Fruit fly (Drosophila melanogaster) whole organism, embryonic: ENCODE data around the gene alpha-Man-Ia.
A peak's percentile ranks its signal among the peaks of the same experiment; 100 is the strongest.

Experiments used
- Aef1 ChIP-seq: fragments of 200-800 bp; sonication (Bioruptor generic); IDR thresholded peaks from 3 replicates; pipeline ENCODE4 v1.3.6; 2022; ENCODE audit warnings: missing biosample characterization, missing genetic modification characterization
- B-H1 ChIP-seq: fragments of 200-800 bp; sonication (Bioruptor generic); IDR thresholded peaks from 3 replicates; pipeline ENCODE4 v1.3.6; 2022; ENCODE audit warnings: missing biosample characterization, missing genetic modification characterization
- B-H2 ChIP-seq: fragments of 200-800 bp; sonication (Bioruptor generic); optimal IDR thresholded peaks from 2 replicates; lab custom pipeline; 2018; ENCODE audit warnings: missing biosample characterization, mild to moderate bottlenecking, missing genetic modification characterization
- CG11093 ChIP-seq: fragments of 200-800 bp; sonication (Bioruptor generic); IDR thresholded peaks from 3 replicates; pipeline ENCODE4 v1.3.6; 2022; ENCODE audit warnings: missing biosample characterization, missing genetic modification characterization
- CG11247 ChIP-seq: fragments of 200-800 bp; sonication (Bioruptor generic); IDR thresholded peaks from 2 replicates; pipeline ENCODE4 v1.3.6; 2022; ENCODE audit warnings: missing biosample characterization, missing genetic modification characterization
- CG11560 ChIP-seq: fragments of 200-800 bp; sonication (Bioruptor generic); IDR thresholded peaks from 3 replicates; pipeline ENCODE4 v1.3.6; 2022; ENCODE audit warnings: missing biosample characterization, missing genetic modification characterization
- CG12236 ChIP-seq: fragments of 200-800 bp; sonication (Bioruptor generic); optimal IDR thresholded peaks from 2 replicates; lab custom pipeline; 2016; ENCODE audit warnings: missing biosample characterization, missing genetic modification characterization
- CG12391 ChIP-seq: fragments of 200-800 bp; sonication (Bioruptor generic); optimal IDR thresholded peaks from 3 replicates; lab custom pipeline; 2018; ENCODE audit warnings: missing biosample characterization, mild to moderate bottlenecking, missing genetic modification characterization, moderate library complexity
- CG17385 ChIP-seq: fragments of 200-800 bp; sonication (Bioruptor generic); optimal IDR thresholded peaks from 3 replicates; lab custom pipeline; 2018; ENCODE audit warnings: missing biosample characterization, mild to moderate bottlenecking, missing genetic modification characterization
- CG1832 ChIP-seq: fragments of 200-800 bp; sonication (Bioruptor generic); optimal IDR thresholded peaks from 2 replicates; lab custom pipeline; 2017; ENCODE audit warnings: missing biosample characterization, mild to moderate bottlenecking, missing genetic modification characterization, inconsistent platforms
- CG18764 ChIP-seq: fragments of 200-800 bp; sonication (Bioruptor generic); optimal IDR thresholded peaks from 3 replicates; lab custom pipeline; 2016; ENCODE audit warnings: missing biosample characterization, missing genetic modification characterization
- CG2116 ChIP-seq: fragments of 200-800 bp; sonication (Bioruptor generic); optimal IDR thresholded peaks from 3 replicates; lab custom pipeline; 2018; ENCODE audit warnings: missing biosample characterization, mild to moderate bottlenecking, missing genetic modification characterization
- CG30020 ChIP-seq: fragments of 200-800 bp; optimal IDR thresholded peaks from 2 replicates; lab custom pipeline; 2019; ENCODE audit warnings: missing biosample characterization, mild to moderate bottlenecking, missing genetic modification characterization, moderate library complexity
- CG7357 ChIP-seq: fragments of 200-800 bp; sonication (Bioruptor generic); IDR thresholded peaks from 3 replicates; pipeline ENCODE4 v1.3.6; 2022; ENCODE audit warnings: missing biosample characterization, missing genetic modification characterization
- CG8281 ChIP-seq: fragments of 200-800 bp; sonication (Bioruptor generic); optimal IDR thresholded peaks from 2 replicates; lab custom pipeline; 2018; ENCODE audit warnings: missing biosample characterization, mild to moderate bottlenecking, missing genetic modification characterization, moderate library complexity
- CG9437 ChIP-seq: fragments of 200-800 bp; sonication (Bioruptor generic); optimal IDR thresholded peaks from 2 replicates; lab custom pipeline; 2018; ENCODE audit warnings: missing biosample characterization, mild to moderate bottlenecking, missing genetic modification characterization
- CG9817 ChIP-seq: fragments of 200-800 bp; sonication (Bioruptor generic); optimal IDR thresholded peaks from 2 replicates; lab custom pipeline; 2018; ENCODE audit warnings: missing biosample characterization, mild to moderate bottlenecking, missing genetic modification characterization, moderate library complexity
- CG9932 ChIP-seq: fragments of 200-800 bp; sonication (Bioruptor generic); IDR thresholded peaks from 2 replicates; pipeline ENCODE4 v1.3.6; 2022; ENCODE audit warnings: missing biosample characterization, missing genetic modification characterization
- CkIIα-i1 ChIP-seq: fragments of 200-800 bp; sonication (Bioruptor generic); IDR thresholded peaks from 2 replicates; pipeline ENCODE4 v1.3.6; 2022; ENCODE audit warnings: missing biosample characterization, missing genetic modification characterization
- Dfd ChIP-seq, 2 experiments: fragments of >200 bp; optimal IDR thresholded peaks; 2 replicates each; lab custom pipeline; 2017; ENCODE audit warnings: missing biosample characterization in 2 of 2, missing genetic modification characterization in 2 of 2
- Elba2 ChIP-seq: fragments of 200-800 bp; sonication (Bioruptor generic); optimal IDR thresholded peaks from 3 replicates; lab custom pipeline; 2016; ENCODE audit warnings: missing biosample characterization, missing genetic modification characterization
- Fer1 ChIP-seq: fragments of 200-800 bp; sonication (Bioruptor generic); optimal IDR thresholded peaks from 2 replicates; lab custom pipeline; 2017; ENCODE audit warnings: missing biosample characterization, mild to moderate bottlenecking, missing genetic modification characterization
- Hand ChIP-seq: fragments of 200-800 bp; sonication (Bioruptor generic); optimal IDR thresholded peaks from 2 replicates; lab custom pipeline; 2017; ENCODE audit warnings: mild to moderate bottlenecking, missing biosample characterization, missing genetic modification reagents, missing genetic modification characterization
- Hey ChIP-seq: fragments of 200-800 bp; sonication (Bioruptor generic); optimal IDR thresholded peaks from 3 replicates; lab custom pipeline; 2018; ENCODE audit warnings: missing biosample characterization, mild to moderate bottlenecking, missing genetic modification characterization
- Hr78 ChIP-seq, 2 experiments: fragments of 200-800 bp in 1 of 2; fragments of >200 bp in 1 of 2; sonication (Bioruptor generic) in 1 of 2; optimal IDR thresholded peaks; 2 replicates each; lab custom pipeline; 2017 to 2019; ENCODE audit warnings: missing biosample characterization in 2 of 2, missing genetic modification characterization in 2 of 2, mild to moderate bottlenecking in 1 of 2, moderate library complexity in 1 of 2
- Mrtf ChIP-seq: fragments of 200-800 bp; sonication (Bioruptor generic); IDR thresholded peaks from 3 replicates; pipeline ENCODE4 v1.3.6; 2022; ENCODE audit warnings: missing biosample characterization, missing genetic modification characterization
- Myb ChIP-seq: fragments of 200-800 bp; sonication (Bioruptor generic); optimal IDR thresholded peaks from 2 replicates; lab custom pipeline; 2016; ENCODE audit warnings: missing biosample characterization, missing genetic modification characterization
- NC2α ChIP-seq: fragments of 200-800 bp; sonication (Bioruptor generic); optimal IDR thresholded peaks from 2 replicates; lab custom pipeline; 2016; ENCODE audit warnings: missing biosample characterization, missing genetic modification characterization
- Rfx ChIP-seq: fragments of 200-800 bp; sonication (Bioruptor generic); IDR thresholded peaks from 2 replicates; pipeline ENCODE4 v1.3.6; 2022; ENCODE audit warnings: missing biosample characterization, missing genetic modification characterization
- Taf1 ChIP-seq: fragments of 200-800 bp; sonication (Bioruptor generic); IDR thresholded peaks from 2 replicates; pipeline ENCODE4 v1.3.6; 2022; ENCODE audit warnings: missing biosample characterization, missing genetic modification characterization
- Trl ChIP-seq, 3 experiments: fragments of >200 bp in 2 of 3; fragments of 200-800 bp in 1 of 3; sonication (Bioruptor generic) in 1 of 3; optimal IDR thresholded peaks; 2 replicates in 1 of 3; 3 replicates in 2 of 3; lab custom pipeline; 2016 to 2017; ENCODE audit warnings: missing biosample characterization in 1 of 3, missing genetic modification characterization in 1 of 3
- amos ChIP-seq: fragments of 200-800 bp; sonication (Bioruptor generic); IDR thresholded peaks from 2 replicates; pipeline ENCODE4 v1.3.6; 2022; ENCODE audit warnings: missing biosample characterization, missing genetic modification characterization; ENCODE audit not compliant: partially characterized antibody
- cad ChIP-seq: fragments of >200 bp; optimal IDR thresholded peaks from 2 replicates; lab custom pipeline; 2017; ENCODE audit warnings: missing biosample characterization, missing genetic modification characterization
- cato ChIP-seq: fragments of 200-800 bp; sonication (Bioruptor generic); optimal IDR thresholded peaks from 2 replicates; lab custom pipeline; 2016; ENCODE audit warnings: missing biosample characterization, missing genetic modification characterization, borderline replicate concordance
- crc ChIP-seq: fragments of 200-800 bp; sonication (Bioruptor generic); optimal IDR thresholded peaks from 2 replicates; lab custom pipeline; 2016; ENCODE audit warnings: missing biosample characterization, missing genetic modification characterization
- danr ChIP-seq: fragments of 200-800 bp; sonication (Bioruptor generic); IDR thresholded peaks from 2 replicates; pipeline ENCODE4 v1.3.6; 2022; ENCODE audit warnings: missing biosample characterization, missing genetic modification characterization
- ewg ChIP-seq: fragments of 200-800 bp; sonication (Bioruptor generic); optimal IDR thresholded peaks from 3 replicates; lab custom pipeline; 2017; ENCODE audit warnings: mild to moderate bottlenecking, missing biosample characterization, missing genetic modification reagents, missing genetic modification characterization
- fru ChIP-seq: fragments of >200 bp; optimal IDR thresholded peaks from 2 replicates; lab custom pipeline; 2017
- gem ChIP-seq: fragments of 200-800 bp; sonication (Bioruptor generic); optimal IDR thresholded peaks from 2 replicates; lab custom pipeline; 2019; ENCODE audit warnings: missing biosample characterization, mild to moderate bottlenecking, missing genetic modification characterization, moderate library complexity
- gro ChIP-seq: fragments of 200-800 bp; sonication (Bioruptor generic); optimal IDR thresholded peaks from 2 replicates; lab custom pipeline; 2016; ENCODE audit warnings: missing biosample characterization, missing genetic modification characterization
- kay ChIP-seq: fragments of 200-800 bp; sonication (Bioruptor generic); optimal IDR thresholded peaks from 2 replicates; lab custom pipeline; 2016; ENCODE audit warnings: missing biosample characterization, missing genetic modification characterization
- lab ChIP-seq: fragments of 200-800 bp; sonication (Bioruptor generic); optimal IDR thresholded peaks from 3 replicates; lab custom pipeline; 2017; ENCODE audit warnings: missing biosample characterization, missing genetic modification characterization, mild to moderate bottlenecking, moderate library complexity, missing genetic modification reagents
- mld ChIP-seq: fragments of 200-800 bp; sonication (Bioruptor generic); IDR thresholded peaks from 3 replicates; pipeline ENCODE4 v1.3.6; 2022; ENCODE audit warnings: missing biosample characterization, missing genetic modification characterization; ENCODE audit not compliant: partially characterized antibody
- org-1 ChIP-seq: fragments of 200-800 bp; sonication (Bioruptor generic); optimal IDR thresholded peaks from 2 replicates; lab custom pipeline; 2017; ENCODE audit warnings: missing biosample characterization, missing genetic modification characterization
- sima ChIP-seq: fragments of 200-800 bp; sonication (Bioruptor generic); optimal IDR thresholded peaks from 2 replicates; lab custom pipeline; 2016; ENCODE audit warnings: missing biosample characterization, missing genetic modification characterization
- sisA ChIP-seq: fragments of 200-800 bp; sonication (Bioruptor generic); IDR thresholded peaks from 2 replicates; pipeline ENCODE4 v1.3.6; 2022; ENCODE audit warnings: missing biosample characterization, missing genetic modification characterization
- so ChIP-seq: fragments of 200-800 bp; sonication (Bioruptor generic); IDR thresholded peaks from 3 replicates; pipeline ENCODE4 v1.3.6; 2022; ENCODE audit warnings: missing biosample characterization, missing genetic modification characterization
- ssp ChIP-seq: fragments of 200-800 bp; sonication (Bioruptor generic); IDR thresholded peaks from 2 replicates; pipeline ENCODE4 v1.3.6; 2022; ENCODE audit warnings: missing biosample characterization, missing genetic modification characterization
- zf30C ChIP-seq: fragments of 200-800 bp; sonication (Bioruptor generic); optimal IDR thresholded peaks from 3 replicates; lab custom pipeline; 2018; ENCODE audit warnings: missing biosample characterization, mild to moderate bottlenecking, missing genetic modification characterization

Gene alpha-Man-Ia

DNA sequence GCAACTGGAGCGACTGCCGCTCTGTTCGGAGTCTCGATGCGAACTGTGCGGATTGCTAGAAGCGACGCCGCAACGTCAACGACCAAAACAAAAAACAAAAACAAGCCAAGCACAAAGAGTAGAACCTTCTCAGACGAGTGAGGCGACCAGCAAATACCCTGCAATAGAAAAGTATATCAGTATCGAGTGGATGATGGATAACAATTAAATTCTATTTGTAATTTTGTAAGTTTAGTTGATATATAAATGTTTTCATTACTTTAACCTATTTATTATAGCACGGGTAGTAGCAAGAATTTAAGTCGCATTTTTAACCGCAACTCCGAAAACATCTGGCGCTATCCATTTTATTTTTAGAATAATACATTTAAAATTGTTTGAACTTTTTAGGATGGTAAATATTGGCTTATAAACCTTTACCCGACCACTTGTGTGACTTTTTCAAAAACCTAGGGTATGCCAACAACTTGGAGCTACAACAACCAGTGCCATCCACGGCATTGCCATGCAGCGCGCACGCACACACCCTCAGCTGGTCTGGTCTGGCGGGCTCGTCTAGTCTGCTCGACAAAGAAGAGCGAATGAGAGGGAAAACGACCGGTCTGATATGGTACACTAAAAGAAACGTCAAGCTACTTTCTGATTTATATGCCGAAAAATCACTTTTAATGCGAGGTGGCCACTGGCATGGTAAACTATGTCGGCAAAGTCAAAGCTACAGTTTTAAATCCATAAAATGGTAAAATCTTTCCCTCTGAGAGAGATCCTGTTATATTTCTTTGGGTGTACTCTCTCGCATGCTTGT, 60.3 kb downstream of the alpha-Man-Ia start, which contains the start of gene CG12643 (continued):
- peak; percentile 94 for TF ChIP-seq lab (GFP tag; lab: Kevin White, UChicago)
- peak; percentile 70 for TF ChIP-seq B-H2
- peak; percentile 87 for TF ChIP-seq CkIIα-i1 (GFP tag; lab: Robert Waterston, UW)
- no peak for TF ChIP-seq cad (GFP tag; lab: Kevin White, UChicago)
- TF ChIP-seq CG18764 (GFP tag; lab: Kevin White, UChicago): peak; percentile 89
- peak; percentile 85 for TF ChIP-seq Fer1 (GFP tag; lab: Kevin White, UChicago)
- TF ChIP-seq mld (GFP tag; lab: Robert Waterston, UW): no peak
- TF ChIP-seq so: peak; percentile 86
- peak; percentile 88 for TF ChIP-seq CG11093 (GFP tag; lab: Robert Waterston, UW)
- TF ChIP-seq crc (GFP tag; lab: Kevin White, UChicago): peak; percentile 85
- TF ChIP-seq CG11560: peak; percentile 76
- peak; percentile 88 for TF ChIP-seq CG9437
- peak; percentile 87 for TF ChIP-seq org-1 (GFP tag; lab: Kevin White, UChicago)
- TF ChIP-seq zf30C (GFP tag; lab: Kevin White, UChicago): peak; percentile 91
- TF ChIP-seq CG12391 (tag; lab: Kevin White, UChicago): peak; percentile 79
- TF ChIP-seq cato (GFP tag; lab: Kevin White, UChicago): peak; percentile 80
- no peak for TF ChIP-seq Elba2 (GFP tag; lab: Kevin White, UChicago)
- peak; percentile 91 for TF ChIP-seq Rfx
- peak; percentile 70 for TF ChIP-seq CG30020 (tag; lab: Kevin White, UChicago)
- TF ChIP-seq CG7357 (GFP tag; lab: Robert Waterston, UW): peak; percentile 70
- peak; percentile 94 for TF ChIP-seq sisA (GFP tag; lab: Robert Waterston, UW)
- peak; percentile 46 for TF ChIP-seq CG8281 (tag; lab: Kevin White, UChicago)
- peak; percentile 69 for TF ChIP-seq CG9932 (GFP tag; lab: Robert Waterston, UW)
- no peak for TF ChIP-seq amos (GFP tag; lab: Robert Waterston, UW)
- peak; percentile 89 for TF ChIP-seq gem
- peak; percentile 84 for TF ChIP-seq gro (GFP tag; lab: Kevin White, UChicago)
- peak; percentile 84 for TF ChIP-seq kay (GFP tag; lab: Kevin White, UChicago)
- TF ChIP-seq CG2116 (GFP tag; lab: Kevin White, UChicago): peak; percentile 53
- TF ChIP-seq CG9817 (tag; lab: Kevin White, UChicago): peak; percentile 68
- TF ChIP-seq Taf1 (GFP tag; lab: Robert Waterston, UW): peak; percentile 68
- peak; percentile 92 for TF ChIP-seq NC2α (GFP tag; lab: Kevin White, UChicago)
- peak; percentile 88 for TF ChIP-seq ewg (GFP tag; lab: Kevin White, UChicago)
- peak; percentile 89 for TF ChIP-seq Mrtf (GFP tag; lab: Robert Waterston, UW)
- peak; percentile 83 for TF ChIP-seq ssp
- peak; percentile 16 to 40 for TF ChIP-seq Trl (optimal IDR thresholded peaks at IDR 0.05; lab: Kevin White, UChicago)
- TF ChIP-seq Trl (GFP tag; optimal IDR thresholded peaks at IDR 0.05; lab: Kevin White, UChicago): peak; percentile 89
- TF ChIP-seq sima (GFP tag; lab: Kevin White, UChicago): peak; percentile 66
- TF ChIP-seq CG12236 (GFP tag; lab: Kevin White, UChicago): peak; percentile 91
- TF ChIP-seq fru: no peak
- TF ChIP-seq Myb (GFP tag; lab: Kevin White, UChicago): peak; percentile 83
- peak; percentile 51 for TF ChIP-seq Hand (GFP tag; lab: Kevin White, UChicago)
- TF ChIP-seq Hey (tag; lab: Kevin White, UChicago): peak; percentile 26
- TF ChIP-seq CG1832 (GFP tag; lab: Kevin White, UChicago): peak; percentile 48
- peak; percentile 86 for TF ChIP-seq B-H1
- TF ChIP-seq Dfd (GFP tag; optimal IDR thresholded peaks at IDR 0.05; lab: Kevin White, UChicago): no peak
- TF ChIP-seq CG17385: peak; percentile 76
- peak; percentile 91 for TF ChIP-seq Aef1 (GFP tag; lab: Robert Waterston, UW)
- TF ChIP-seq CG11247 (GFP tag; lab: Robert Waterston, UW): peak; percentile 82
- peak in 1 of 2 experiments; percentile 61 for TF ChIP-seq Hr78 (GFP tag; optimal IDR thresholded peaks at IDR 0.05; lab: Kevin White, UChicago)
- peak; percentile 74 for TF ChIP-seq danr (GFP tag; lab: Robert Waterston, UW)
